Worm (Caenorhabditis elegans): ENCODE data around the gene dyf-18.

DNA sequence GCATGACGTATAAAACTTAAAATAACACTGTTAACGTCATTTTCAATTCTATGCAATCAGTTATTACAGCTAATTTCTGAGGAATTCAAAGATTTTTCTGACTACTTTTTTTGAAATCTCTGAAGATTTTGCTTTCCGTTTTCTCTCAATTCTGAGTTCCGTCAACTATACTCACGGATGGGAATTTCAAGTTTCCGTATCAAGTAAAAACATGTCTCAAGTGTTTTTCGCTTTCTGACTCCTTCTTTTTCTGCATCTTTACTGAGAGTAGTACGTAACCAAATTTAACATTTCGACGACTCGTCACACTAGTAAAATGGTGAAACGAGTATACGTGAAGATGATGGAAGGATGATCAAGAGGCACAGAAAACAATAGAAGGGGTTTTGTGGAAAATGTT lies 4.2 kb downstream of the dyf-18 start:
- TF ChIP-seq him-1 (tag; optimal IDR thresholded peaks at IDR 0.05) (no peak), dao-5 (tag; optimal IDR thresholded peaks at IDR 0.05) (no peak)

Measured in whole organism, L4/young adult.